Worm (Caenorhabditis elegans) whole organism, young adult: Measurements from ENCODE around the gene C01G10.17.

ENCODE experiments used
- B0019.2 ChIP-seq: fragments of 200-800 bp; sonication (Bioruptor generic); conservative IDR thresholded peaks from 2 replicates; pipeline ENCODE4 v1.3.6; 2022; ENCODE audit warnings: missing genetic modification reagents, missing genetic modification characterization, missing compliant biosample characterization
- F23B12.7 ChIP-seq: sonication (generic microtip); optimal IDR thresholded peaks from 2 replicates; lab custom pipeline; 2017; ENCODE audit warnings: missing genetic modification characterization, mild to moderate bottlenecking, missing compliant biosample characterization, antibody characterized with exemption, moderate library complexity; ENCODE audit not compliant: insufficient read depth
- F33H1.4 ChIP-seq: fragments of 200-800 bp; sonication (Bioruptor generic); IDR thresholded peaks from 2 replicates; pipeline ENCODE4 v1.3.6; 2022; ENCODE audit warnings: missing genetic modification reagents, missing genetic modification characterization, missing compliant biosample characterization
- F52B5.7 ChIP-seq: sonication (generic microtip); optimal IDR thresholded peaks from 2 replicates; lab custom pipeline; 2016; ENCODE audit warnings: mild to moderate bottlenecking, missing genetic modification characterization, missing compliant biosample characterization
- F55B11.4 ChIP-seq: sonication (generic microtip); optimal IDR thresholded peaks from 2 replicates; lab custom pipeline; 2016; ENCODE audit warnings: missing compliant biosample characterization, missing genetic modification characterization, borderline replicate concordance; ENCODE audit not compliant: insufficient read depth
- F57C9.4 ChIP-seq: sonication (generic microtip); optimal IDR thresholded peaks from 2 replicates; lab custom pipeline; 2017; ENCODE audit warnings: mild to moderate bottlenecking, missing genetic modification characterization, missing compliant biosample characterization
- akir-1 ChIP-seq: fragments of 200-800 bp; sonication (Bioruptor generic); optimal IDR thresholded peaks from 2 replicates; lab custom pipeline; 2018; ENCODE audit warnings: mild to moderate bottlenecking, missing genetic modification characterization, moderate library complexity, missing compliant biosample characterization
- aptf-2 ChIP-seq: fragments of 200-800 bp; sonication (Bioruptor generic); conservative IDR thresholded peaks from 2 replicates; pipeline ENCODE4 v1.3.6; 2022; ENCODE audit warnings: missing genetic modification reagents, missing genetic modification characterization, missing compliant biosample characterization
- athp-1 ChIP-seq: sonication (generic microtip); optimal IDR thresholded peaks from 2 replicates; lab custom pipeline; 2017; ENCODE audit warnings: mild to moderate bottlenecking, missing genetic modification characterization, missing compliant biosample characterization
- attf-6 ChIP-seq: fragments of 200-800 bp; sonication (Bioruptor generic); IDR thresholded peaks from 2 replicates; pipeline ENCODE4 v1.3.6; 2022; ENCODE audit warnings: missing genetic modification reagents, missing genetic modification characterization, missing compliant biosample characterization
- ccch-3 ChIP-seq: fragments of 200-800 bp; sonication (Bioruptor generic); optimal IDR thresholded peaks from 2 replicates; lab custom pipeline; 2018; ENCODE audit warnings: mild to moderate bottlenecking, missing genetic modification characterization, missing compliant biosample characterization
- cebp-1 ChIP-seq, 2 experiments: fragments of 200-800 bp in 1 of 2; sonication (Bioruptor generic) in 1 of 2; sonication (generic microtip) in 1 of 2; IDR thresholded peaks in 1 of 2; optimal IDR thresholded peaks in 1 of 2; 2 replicates each; pipeline versions ENCODE4 v1.3.6 to Lab custom; 2017 to 2022; ENCODE audit warnings: missing compliant biosample characterization in 2 of 2, missing genetic modification characterization in 2 of 2, mild to moderate bottlenecking in 1 of 2, missing genetic modification reagents in 1 of 2, moderate library complexity in 1 of 2
- ceh-100 ChIP-seq: fragments of 200-800 bp; sonication (Bioruptor generic); IDR thresholded peaks from 2 replicates; pipeline ENCODE4 v1.3.6; 2022; ENCODE audit warnings: missing genetic modification reagents, missing genetic modification characterization, missing compliant biosample characterization
- ceh-91 ChIP-seq: fragments of 200-800 bp; sonication (Bioruptor generic); IDR thresholded peaks from 2 replicates; pipeline ENCODE4 v1.3.6; 2022; ENCODE audit warnings: missing genetic modification reagents, missing genetic modification characterization, missing compliant biosample characterization
- dpff-1 ChIP-seq: sonication (generic microtip); optimal IDR thresholded peaks from 2 replicates; lab custom pipeline; 2017; ENCODE audit warnings: mild to moderate bottlenecking, missing genetic modification characterization, missing compliant biosample characterization
- efl-1 ChIP-seq: fragments of 150-350 bp; optimal IDR thresholded peaks from 2 replicates; lab custom pipeline; 2014; ENCODE audit warnings: missing biosample characterization, missing genetic modification reagents, missing genetic modification characterization
- ekl-4 ChIP-seq: fragments of 200-800 bp; sonication (Bioruptor generic); IDR thresholded peaks from 2 replicates; pipeline ENCODE4 v1.3.6; 2022; ENCODE audit warnings: missing genetic modification reagents, missing genetic modification characterization, missing compliant biosample characterization
- hsf-1 ChIP-seq: fragments of 200-800 bp; sonication (Bioruptor generic); IDR thresholded peaks from 2 replicates; pipeline ENCODE4 v1.3.6; 2022; ENCODE audit warnings: missing genetic modification reagents, missing genetic modification characterization, missing compliant biosample characterization
- lin-26 ChIP-seq: fragments of 200-800 bp; sonication (Bioruptor generic); IDR thresholded peaks from 2 replicates; pipeline ENCODE4 v1.3.6; 2022; ENCODE audit warnings: missing genetic modification reagents, missing genetic modification characterization, missing compliant biosample characterization
- lin-35 ChIP-seq, 3 experiments: fragments of 150-350 bp in 2 of 3; sonication (generic microtip) in 1 of 3; optimal IDR thresholded peaks; 2 replicates each; lab custom pipeline; 2014 to 2018; ENCODE audit warnings: missing biosample characterization in 3 of 3, missing genetic modification characterization in 3 of 3, missing genetic modification reagents in 3 of 3
- lin-54 ChIP-seq: fragments of 200-800 bp; sonication (Bioruptor generic); optimal IDR thresholded peaks from 2 replicates; lab custom pipeline; 2018; ENCODE audit warnings: mild to moderate bottlenecking, missing genetic modification characterization, missing compliant biosample characterization
- madf-10 ChIP-seq: sonication (generic microtip); optimal IDR thresholded peaks from 2 replicates; lab custom pipeline; 2016; ENCODE audit warnings: mild to moderate bottlenecking, missing genetic modification characterization, missing compliant biosample characterization
- madf-3 ChIP-seq: fragments of 200-800 bp; sonication (Bioruptor generic); IDR thresholded peaks from 2 replicates; pipeline ENCODE4 v1.3.6; 2022; ENCODE audit warnings: missing genetic modification reagents, missing genetic modification characterization, missing compliant biosample characterization
- madf-6 ChIP-seq: fragments of 200-800 bp; sonication (Bioruptor generic); IDR thresholded peaks from 2 replicates; pipeline ENCODE4 v1.3.6; 2022; ENCODE audit warnings: missing genetic modification reagents, missing genetic modification characterization, missing compliant biosample characterization
- mcd-1 ChIP-seq: fragments of 200-800 bp; sonication (Bioruptor generic); IDR thresholded peaks from 2 replicates; pipeline ENCODE4 v1.3.6; 2022; ENCODE audit warnings: missing genetic modification reagents, missing genetic modification characterization, missing compliant biosample characterization
- nhr-179 ChIP-seq: sonication (generic microtip); optimal IDR thresholded peaks from 2 replicates; lab custom pipeline; 2016; ENCODE audit warnings: mild to moderate bottlenecking, missing genetic modification characterization, missing compliant biosample characterization
- nhr-27 ChIP-seq: fragments of 200-800 bp; sonication (Bioruptor generic); optimal IDR thresholded peaks from 2 replicates; lab custom pipeline; 2018; ENCODE audit warnings: mild to moderate bottlenecking, missing genetic modification characterization, moderate library complexity, missing compliant biosample characterization
- nhr-80 ChIP-seq: sonication (generic microtip); optimal IDR thresholded peaks from 2 replicates; lab custom pipeline; 2016; ENCODE audit warnings: missing genetic modification characterization, missing compliant biosample characterization
- nhr-90 ChIP-seq: sonication (generic microtip); optimal IDR thresholded peaks from 2 replicates; lab custom pipeline; 2016; ENCODE audit warnings: missing genotype, mild to moderate bottlenecking, missing genetic modification characterization, missing compliant biosample characterization
- pbrm-1 ChIP-seq: fragments of 200-800 bp; sonication (Bioruptor generic); IDR thresholded peaks from 2 replicates; pipeline ENCODE4 v1.3.6; 2022; ENCODE audit warnings: missing genetic modification reagents, missing genetic modification characterization, missing compliant biosample characterization
- rcor-1 ChIP-seq: fragments of 200-800 bp; sonication (Bioruptor generic); IDR thresholded peaks from 2 replicates; pipeline ENCODE4 v1.3.6; 2022; ENCODE audit warnings: missing genetic modification reagents, missing genetic modification characterization, missing compliant biosample characterization
- rpc-1 ChIP-seq, 2 experiments: fragments of 150-350 bp in 1 of 2; sonication (generic microtip) in 1 of 2; optimal IDR thresholded peaks; 2 replicates each; lab custom pipeline; 2014 to 2018; ENCODE audit warnings: missing biosample characterization in 1 of 2, missing genetic modification characterization in 1 of 2, missing genetic modification reagents in 1 of 2, missing genotype in 1 of 2
- sdz-38 ChIP-seq: sonication (generic microtip); optimal IDR thresholded peaks from 2 replicates; lab custom pipeline; 2016; ENCODE audit warnings: missing genotype, missing genetic modification characterization, missing compliant biosample characterization
- snpc-1.1 ChIP-seq: sonication (generic microtip); optimal IDR thresholded peaks from 2 replicates; lab custom pipeline; 2017; ENCODE audit warnings: missing genetic modification characterization, mild to moderate bottlenecking, missing compliant biosample characterization, antibody characterized with exemption, moderate library complexity, missing genotype, missing genetic modification reagents; ENCODE audit not compliant: insufficient read depth
- somi-1 ChIP-seq: fragments of 200-800 bp; sonication (Bioruptor generic); optimal IDR thresholded peaks from 2 replicates; lab custom pipeline; 2018; ENCODE audit warnings: mild to moderate bottlenecking, missing genetic modification characterization, missing compliant biosample characterization
- tbx-9 ChIP-seq: sonication (generic microtip); optimal IDR thresholded peaks from 2 replicates; lab custom pipeline; 2016; ENCODE audit warnings: borderline replicate concordance, missing genetic modification characterization, inconsistent platforms, missing compliant biosample characterization
- tlf-1 ChIP-seq: fragments of 200-800 bp; sonication (Bioruptor generic); optimal IDR thresholded peaks from 2 replicates; lab custom pipeline; 2018; ENCODE audit warnings: mild to moderate bottlenecking, missing genetic modification characterization, missing compliant biosample characterization
- xnd-1 ChIP-seq: sonication (generic microtip); optimal IDR thresholded peaks from 2 replicates; lab custom pipeline; 2016; ENCODE audit warnings: missing genotype, missing genetic modification reagents, missing genetic modification characterization, missing compliant biosample characterization
- ztf-25 ChIP-seq: fragments of 200-800 bp; sonication (Bioruptor generic); IDR thresholded peaks from 2 replicates; pipeline ENCODE4 v1.3.6; 2022; ENCODE audit warnings: missing genetic modification reagents, missing genetic modification characterization, missing compliant biosample characterization
- ztf-28 ChIP-seq: fragments of 200-800 bp; sonication (Bioruptor generic); IDR thresholded peaks from 2 replicates; pipeline ENCODE4 v1.3.6; 2022; ENCODE audit warnings: missing genetic modification reagents, missing genetic modification characterization, missing compliant biosample characterization
- ztf-3 ChIP-seq: fragments of 200-800 bp; sonication (Bioruptor generic); optimal IDR thresholded peaks from 2 replicates; lab custom pipeline; 2018; ENCODE audit warnings: mild to moderate bottlenecking, missing genetic modification characterization, missing compliant biosample characterization

Gene C01G10.17

ce11 chrV:15127955-15128354, 37.4 kb downstream of the C01G10.17 start, which contains the start of gene srr-7:
Gene srr-7, plus strand, starts transcription at chrV:15128255.
- no peak for TF ChIP-seq rpc-1 (optimal IDR thresholded peaks at IDR 0.05; lab: Kevin White, UChicago)
- no peak for TF ChIP-seq rpc-1 (tag; optimal IDR thresholded peaks at IDR 0.05; lab: Kevin White, UChicago)
- no peak for TF ChIP-seq F23B12.7 (tag; lab: Kevin White, UChicago)
- TF ChIP-seq nhr-179, result no peak
- TF ChIP-seq F33H1.4, result no peak
- TF ChIP-seq F55B11.4 (tag; lab: Kevin White, UChicago), result no peak
- TF ChIP-seq attf-6 (GFP tag; lab: Robert Waterston, UW), result no peak
- TF ChIP-seq ztf-25 (GFP tag; lab: Robert Waterston, UW), result no peak
- no peak for TF ChIP-seq F52B5.7 (tag; lab: Kevin White, UChicago)
- no peak for TF ChIP-seq snpc-1.1 (tag; lab: Kevin White, UChicago)
- no peak for TF ChIP-seq sdz-38 (tag; lab: Kevin White, UChicago)
- no peak for TF ChIP-seq lin-26 (GFP tag; lab: Robert Waterston, UW)

- no peak for TF ChIP-seq nhr-90 (tag; lab: Kevin White, UChicago)
- no peak for TF ChIP-seq F55B11.4 (tag; lab: Kevin White, UChicago)
- no peak for TF ChIP-seq nhr-27 (tag; lab: Kevin White, UChicago)
- TF ChIP-seq pbrm-1 (GFP tag; lab: Robert Waterston, UW), result no peak
- no peak for TF ChIP-seq xnd-1 (tag; lab: Kevin White, UChicago)
- TF ChIP-seq snpc-1.1 (tag; lab: Kevin White, UChicago), result no peak
- no peak for TF ChIP-seq tbx-9 (tag; lab: Kevin White, UChicago)
- TF ChIP-seq somi-1 (GFP tag; lab: Kevin White, UChicago), result no peak
- no peak for TF ChIP-seq lin-35 (GFP tag; optimal IDR thresholded peaks at IDR 0.05; lab: Kevin White, UChicago)
- no peak for TF ChIP-seq akir-1 (GFP tag; lab: Kevin White, UChicago)
- no peak for TF ChIP-seq tlf-1 (GFP tag; lab: Kevin White, UChicago)
- no peak for TF ChIP-seq dpff-1
- TF ChIP-seq ccch-3 (GFP tag; lab: Kevin White, UChicago), result no peak
Measured at ce11 chrV:15132423-15132822, 41.9 kb downstream of the C01G10.17 start, which contains the start of gene str-171. Gene str-171, minus strand, starts transcription at chrV:15132523.

ce11 chrV:15133812-15134211, 43.3 kb downstream of the C01G10.17 start:
- no peak for TF ChIP-seq madf-3
- TF ChIP-seq mcd-1, result no peak
- no peak for TF ChIP-seq efl-1 (GFP tag; lab: Kevin White, UChicago)
- TF ChIP-seq hsf-1 (GFP tag; lab: Robert Waterston, UW), result 0 out of 2 replicates have a peak, but pooled peaks have one; percentile 18
- TF ChIP-seq ceh-100 (GFP tag; lab: Robert Waterston, UW), result no peak

- TF ChIP-seq ztf-3 (GFP tag; lab: Kevin White, UChicago) (no peak), rcor-1 (GFP tag; lab: Robert Waterston, UW) (peak; percentile 51; the same call in 1 of the 2 replicates), ceh-100 (GFP tag; lab: Robert Waterston, UW) (peak; percentile 95), aptf-2 (GFP tag; lab: Robert Waterston, UW) (0 out of 2 replicates have a peak, but pooled peaks have one; percentile 28), akir-1 (GFP tag; lab: Kevin White, UChicago) (no peak), madf-6 (GFP tag; lab: Robert Waterston, UW) (peak; percentile 40; the same call in 1 of the 2 replicates), efl-1 (GFP tag; lab: Kevin White, UChicago) (peak; percentile 61), B0019.2 (0 out of 2 replicates have a peak, but pooled peaks have one; percentile 42), ceh-91 (GFP tag; lab: Robert Waterston, UW) (peak; percentile 46), F57C9.4 (tag; lab: Kevin White, UChicago) (no peak), nhr-80 (tag; lab: Kevin White, UChicago) (peak; percentile 2), ekl-4 (GFP tag; lab: Robert Waterston, UW) (no peak), athp-1 (tag; lab: Kevin White, UChicago) (no peak), cebp-1 (GFP tag; IDR thresholded peaks at IDR 0.05; lab: Robert Waterston, UW) (0 out of 2 replicates have a peak, but pooled peaks have one; percentile 36), cebp-1 (tag; optimal IDR thresholded peaks at IDR 0.05; lab: Kevin White, UChicago) (no peak), ccch-3 (GFP tag; lab: Kevin White, UChicago) (no peak), madf-10 (peak; percentile 8), lin-54 (GFP tag; lab: Kevin White, UChicago) (peak; percentile 62), F33H1.4 (0 out of 2 replicates have a peak, but pooled peaks have one; percentile 31), ztf-28 (GFP tag; lab: Robert Waterston, UW) (no peak)
Measured at ce11 chrV:15136772-15137171, 46.2 kb downstream of the C01G10.17 start, which contains the start of gene aipl-1. Gene aipl-1, minus strand, starts transcription at chrV:15136801.
